Fruit fly (Drosophila melanogaster) whole organism: ENCODE data around the gene dod.

Source experiments
- CG8478 ChIP-seq: fragments of >200 bp; optimal IDR thresholded peaks from 2 replicates; lab custom pipeline; 2018; ENCODE audit warnings: inconsistent platforms
- Dll ChIP-seq: fragments of >200 bp; optimal IDR thresholded peaks from 2 replicates; lab custom pipeline; 2017
- EcR ChIP-seq, 2 experiments: fragments of >200 bp; optimal IDR thresholded peaks; 2 replicates each; lab custom pipeline; 2017; ENCODE audit warnings: missing biosample characterization in 2 of 2, missing genetic modification characterization in 2 of 2, missing genetic modification reagents in 2 of 2
- pan ChIP-seq: fragments of >200 bp; optimal IDR thresholded peaks from 2 replicates; lab custom pipeline; 2017
- psq ChIP-seq: fragments of >200 bp; optimal IDR thresholded peaks from 2 replicates; lab custom pipeline; 2017
- usp ChIP-seq: fragments of >200 bp; optimal IDR thresholded peaks from 2 replicates; lab custom pipeline; 2017; ENCODE audit warnings: missing biosample characterization, missing genetic modification characterization, mixed read lengths

dod gene

DNA sequence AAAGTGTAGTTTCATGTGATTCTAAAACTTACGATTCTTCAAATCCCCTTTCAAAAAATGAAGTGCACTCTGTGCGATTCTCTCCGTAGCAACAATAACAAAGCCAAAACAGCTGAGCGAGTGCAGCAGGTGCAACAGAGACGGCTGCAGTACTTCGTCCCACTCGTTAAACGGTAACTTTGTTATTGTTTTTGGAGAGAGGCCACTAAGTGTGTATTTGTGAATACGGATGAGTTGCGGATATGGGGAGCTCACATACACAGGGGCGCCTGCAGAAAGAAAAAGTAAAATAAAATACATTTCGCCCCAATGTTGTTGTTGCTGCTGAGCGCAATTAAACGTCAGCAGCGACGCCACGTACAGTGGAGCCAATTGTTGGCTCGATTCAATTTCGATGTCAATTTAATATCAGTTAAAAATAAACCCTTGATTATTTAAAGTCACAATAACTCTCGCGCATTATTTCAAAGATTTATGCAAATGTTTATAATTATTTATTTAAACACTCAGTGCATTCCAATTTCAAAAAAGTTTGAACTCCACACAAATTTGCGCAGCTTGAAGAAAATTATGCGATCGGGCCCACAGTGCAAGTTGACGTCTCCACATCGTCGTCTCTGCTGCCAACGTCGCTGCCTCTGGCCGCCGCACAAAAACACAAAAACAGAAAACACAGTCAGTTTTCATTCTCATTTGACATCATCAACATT lies 22.4 kb downstream of the dod start:
- peak; percentile 59 for TF ChIP-seq CG8478 (lab: Kevin White, UChicago)
- no peak for TF ChIP-seq psq (lab: Kevin White, UChicago)

- TF ChIP-seq usp (GFP tag; lab: Kevin White, UChicago) (no peak), EcR (GFP tag; optimal IDR thresholded peaks at IDR 0.05; lab: Kevin White, UChicago) (peak in 1 of 2 experiments; percentile 53)
Measured at dm6 chrX:21368410-21368918, 23.3 kb downstream of the dod start.

DNA sequence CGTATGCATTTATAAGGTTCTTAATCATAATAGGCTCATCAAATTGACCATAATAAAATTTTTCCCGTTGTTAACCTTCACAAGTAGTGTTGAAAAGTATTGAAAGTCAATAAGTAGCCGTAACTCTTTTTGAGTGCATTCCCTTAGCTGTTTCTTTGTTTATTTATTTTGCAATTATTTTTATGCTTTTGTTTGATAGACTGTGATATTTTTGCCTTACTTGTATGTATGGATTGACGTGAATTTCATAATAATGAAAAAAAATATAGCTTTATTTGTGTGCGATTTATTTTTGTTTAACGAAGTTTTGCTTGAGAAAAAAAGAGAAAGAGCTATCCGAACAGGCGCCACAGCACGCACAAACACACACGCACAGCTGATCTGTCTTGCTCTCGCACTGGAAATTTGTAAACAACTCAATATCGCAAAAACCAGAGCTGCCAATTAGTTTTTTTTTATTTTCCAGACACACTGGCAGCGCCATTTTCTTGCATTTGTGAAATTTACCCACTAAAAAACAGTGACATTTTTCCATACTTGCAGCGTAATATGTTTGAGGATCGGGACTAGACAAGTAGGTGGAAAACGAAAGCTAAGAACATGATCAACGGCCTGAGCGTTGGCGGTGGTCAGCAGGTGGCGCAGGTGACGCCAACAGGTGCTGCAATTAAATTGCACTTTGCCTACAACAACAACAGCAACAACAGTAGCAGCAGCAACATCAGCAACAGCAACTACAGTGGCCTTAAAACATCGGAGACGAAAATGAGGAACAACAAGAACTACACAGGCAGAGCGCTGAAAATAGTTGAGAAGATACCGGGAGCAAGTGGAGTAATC lies 24.2 kb downstream of the dod start:
- TF ChIP-seq pan (lab: Kevin White, UChicago) (no peak), CG8478 (lab: Kevin White, UChicago) (peak; percentile 31)

DNA sequence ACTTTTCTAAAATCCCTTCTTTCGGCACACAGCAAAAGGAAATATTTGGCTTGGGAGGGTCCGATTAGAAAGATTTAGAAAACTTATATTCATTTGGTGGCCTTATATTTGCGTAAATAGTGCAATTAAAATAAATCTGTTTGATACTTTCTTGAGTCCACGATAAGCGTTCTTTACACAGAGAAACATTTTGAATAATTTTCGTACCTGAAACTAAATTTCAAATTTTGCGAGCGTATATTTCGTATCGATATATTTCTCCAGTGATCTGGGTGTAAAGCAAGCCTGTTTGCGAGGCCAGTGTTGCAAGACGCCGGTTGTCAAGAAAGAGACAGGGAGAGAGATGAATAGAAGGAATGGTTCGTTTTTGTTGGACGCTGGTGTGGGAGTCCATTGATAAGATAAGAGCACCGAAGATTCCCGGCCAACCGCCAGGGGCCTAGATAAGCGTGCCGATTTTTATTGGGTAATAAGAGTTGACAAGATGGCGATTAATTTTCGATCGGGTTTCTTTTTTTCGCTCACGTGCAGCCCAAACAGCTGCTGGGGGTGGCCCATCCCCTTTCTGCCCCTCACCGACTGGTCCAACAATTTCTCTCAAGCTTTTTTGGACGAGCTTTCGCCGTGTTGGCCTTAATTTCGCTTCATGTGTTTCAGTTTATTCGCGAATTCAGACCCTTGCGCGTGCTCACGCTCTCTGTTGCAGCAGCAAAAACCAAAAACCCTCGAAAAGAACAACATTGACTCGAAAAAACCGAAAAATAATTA lies 28.7 kb downstream of the dod start, which contains the start of gene slgA:
Gene slgA (plus strand): TSS at position 344 of the 768 bp plus-strand sequence.
- TF ChIP-seq psq (lab: Kevin White, UChicago), result no peak
- no peak for TF ChIP-seq EcR (GFP tag; optimal IDR thresholded peaks at IDR 0.05; lab: Kevin White, UChicago)
- TF ChIP-seq Dll (lab: Kevin White, UChicago), result no peak
- no peak for TF ChIP-seq usp (GFP tag; lab: Kevin White, UChicago)
- TF ChIP-seq CG8478 (lab: Kevin White, UChicago), result no peak
- TF ChIP-seq pan (lab: Kevin White, UChicago), result no peak

dm6 chrX:21375595-21376047 lies 30.5 kb downstream of the dod start:
- TF ChIP-seq EcR (GFP tag; optimal IDR thresholded peaks at IDR 0.05; lab: Kevin White, UChicago) (no peak), usp (GFP tag; lab: Kevin White, UChicago) (no peak), CG8478 (lab: Kevin White, UChicago) (no peak), psq (lab: Kevin White, UChicago) (no peak), Dll (lab: Kevin White, UChicago) (no peak), pan (lab: Kevin White, UChicago) (no peak)

DNA sequence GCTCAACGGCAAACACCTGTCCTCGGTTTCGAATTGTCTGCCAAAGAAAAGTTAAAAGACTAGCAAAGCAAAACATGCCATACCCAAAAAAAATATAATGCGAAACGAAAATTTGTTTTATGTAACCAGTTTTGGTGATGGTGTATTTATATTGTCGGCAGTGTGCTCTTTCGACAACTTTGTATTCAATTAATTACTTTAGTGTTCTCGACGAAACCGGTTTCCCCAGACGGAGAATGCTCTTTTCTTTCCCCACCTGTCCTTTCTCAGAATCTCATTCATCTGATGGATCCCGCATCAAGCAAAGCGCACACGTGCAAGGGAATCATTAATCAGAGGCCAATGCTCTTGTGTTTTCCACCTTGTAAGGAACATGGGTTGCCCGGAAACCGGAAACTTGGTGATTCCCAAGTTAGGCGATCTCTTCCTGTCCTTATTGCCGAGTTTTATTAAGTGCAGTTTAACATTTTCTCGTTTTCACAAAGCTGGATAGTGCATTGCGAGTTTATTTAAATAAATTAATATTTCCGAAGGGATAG lies 33.3 kb downstream of the dod start:
- TF ChIP-seq Dll (lab: Kevin White, UChicago) (no peak), CG8478 (lab: Kevin White, UChicago) (no peak), EcR (GFP tag; optimal IDR thresholded peaks at IDR 0.05; lab: Kevin White, UChicago) (no peak), pan (lab: Kevin White, UChicago) (no peak), usp (GFP tag; lab: Kevin White, UChicago) (no peak), psq (lab: Kevin White, UChicago) (no peak)

dm6 chrX:21387695-21388094 lies 42.5 kb downstream of the dod start, which contains the start of gene Ddx56:
TSS of gene Ddx56 (minus strand) at chrX:21387946.
- no peak for TF ChIP-seq EcR (GFP tag; optimal IDR thresholded peaks at IDR 0.05; lab: Kevin White, UChicago)
- no peak for TF ChIP-seq psq (lab: Kevin White, UChicago)
- no peak for TF ChIP-seq Dll (lab: Kevin White, UChicago)
- no peak for TF ChIP-seq CG8478 (lab: Kevin White, UChicago)
- no peak for TF ChIP-seq pan (lab: Kevin White, UChicago)
- no peak for TF ChIP-seq usp (GFP tag; lab: Kevin White, UChicago)

DNA sequence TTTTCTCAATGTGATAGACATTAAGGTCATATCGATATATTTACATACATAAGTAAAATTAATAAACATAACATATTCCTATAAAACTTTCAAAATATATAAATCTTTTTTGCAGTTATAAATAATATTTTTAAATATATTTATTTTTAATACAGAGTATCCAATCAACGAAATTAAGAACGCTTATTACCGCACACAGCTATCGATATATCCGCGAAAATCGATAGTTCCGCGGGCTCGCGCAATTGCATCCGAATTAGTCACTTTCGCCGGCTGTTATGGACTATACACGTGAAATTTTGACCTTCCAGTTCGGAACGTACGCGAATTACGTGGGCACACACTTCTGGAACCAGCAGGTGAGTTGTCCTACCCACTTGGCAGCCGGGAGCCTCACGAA lies 43.6 kb downstream of the dod start, which contains the start of gene mst:
Gene mst (plus strand): TSS at position 244 of the 400 bp plus-strand sequence.
- TF ChIP-seq Dll (lab: Kevin White, UChicago) (no peak), CG8478 (lab: Kevin White, UChicago) (no peak), psq (lab: Kevin White, UChicago) (no peak)
